Worm (Caenorhabditis elegans): ENCODE measurements around the gene grd-3.

DNA sequence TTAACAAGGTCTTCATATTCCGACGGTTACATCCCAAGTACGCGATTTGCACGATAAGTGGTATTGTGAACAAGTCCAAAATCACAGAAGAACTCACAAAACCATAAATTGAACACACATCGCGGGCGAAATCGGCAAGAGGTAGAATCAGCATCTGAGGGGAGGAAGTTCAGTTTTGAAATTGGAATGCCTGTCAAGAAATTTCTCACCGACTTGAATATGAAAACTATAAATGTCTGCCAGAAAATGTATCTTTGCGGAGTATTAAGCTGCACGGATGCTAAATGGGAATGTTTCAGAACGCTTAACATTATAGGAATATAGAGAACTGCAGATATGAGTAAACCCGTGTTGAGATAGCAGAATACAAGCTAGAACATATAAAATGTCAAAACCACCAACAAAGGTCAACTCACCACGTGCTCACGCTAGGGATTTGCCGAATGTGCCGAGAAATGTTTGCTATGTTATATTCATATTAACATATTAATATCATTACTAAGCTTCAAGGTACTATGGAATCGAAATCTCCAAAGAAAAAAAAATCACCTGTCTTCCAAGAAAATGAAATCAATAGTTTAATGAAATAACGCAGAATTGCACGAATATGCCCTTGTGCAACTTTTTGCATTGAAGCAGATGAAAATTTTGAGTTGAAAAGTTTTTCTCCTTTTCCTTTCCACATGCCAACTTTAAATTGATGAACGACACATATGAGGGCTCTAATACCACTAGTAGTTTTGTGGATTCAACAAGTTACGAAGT, 42.9 kb downstream of the grd-3 start, which contains the start of gene srz-82:
- TF ChIP-seq M03D4.4 (tag; optimal IDR thresholded peaks at IDR 0.05) = no peak
- no peak for TF ChIP-seq ham-2 (GFP tag; optimal IDR thresholded peaks at IDR 0.05)
- no peak for TF ChIP-seq ces-1 (GFP tag; optimal IDR thresholded peaks at IDR 0.05)
- TF ChIP-seq nhr-237 (tag; optimal IDR thresholded peaks at IDR 0.05) = no peak
- TF ChIP-seq blmp-1 (tag; optimal IDR thresholded peaks at IDR 0.05) = no peak
- no peak for TF ChIP-seq elt-3 (tag; optimal IDR thresholded peaks at IDR 0.05)
- no peak for TF ChIP-seq unc-62 (GFP tag; optimal IDR thresholded peaks at IDR 0.05)
- TF ChIP-seq ztf-11 (tag; optimal IDR thresholded peaks at IDR 0.05) = no peak
- TF ChIP-seq unc-39 (tag; optimal IDR thresholded peaks at IDR 0.05) = no peak
- TF ChIP-seq ceh-39 (tag; optimal IDR thresholded peaks at IDR 0.05) = no peak

All from whole organism, mixed stage, embryonic.